Worm (Caenorhabditis elegans): ENCODE measurements around the gene srh-223.

The srh-223 gene

DNA sequence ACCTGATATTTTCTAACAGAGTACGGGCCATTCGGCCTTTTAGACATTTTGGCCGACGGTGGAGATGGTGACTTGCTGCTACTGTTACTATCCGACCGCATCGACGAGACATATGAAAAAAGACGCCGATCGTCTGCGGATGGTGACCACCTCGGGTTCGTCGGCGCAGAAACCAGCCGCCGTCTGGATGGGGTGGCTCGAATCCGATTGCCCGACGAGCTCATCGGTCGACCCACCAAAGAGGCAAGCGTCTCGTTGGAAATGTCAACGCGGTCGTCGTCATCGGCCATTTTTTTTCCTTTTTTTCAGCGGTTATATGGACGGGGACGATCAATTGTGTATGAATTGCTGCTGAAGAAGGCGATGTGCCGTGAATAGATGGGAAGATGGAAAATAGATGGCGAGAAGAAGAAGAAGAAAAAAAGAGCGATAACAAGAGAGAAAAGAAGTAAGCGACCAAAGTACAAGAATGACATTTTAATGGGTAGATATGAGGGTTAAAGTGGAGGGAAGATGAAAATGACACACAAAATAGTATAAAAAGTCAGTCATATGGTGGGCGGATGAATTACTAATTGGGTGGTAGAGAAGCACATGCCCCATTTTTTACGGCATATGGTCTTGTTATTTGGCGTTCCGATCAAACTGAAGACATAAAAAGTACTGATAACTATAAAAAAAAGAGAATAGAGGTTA, 37.1 kb downstream of the srh-223 start (continued):
- TF ChIP-seq rpc-1 (optimal IDR thresholded peaks at IDR 0.05), result no peak
- TF ChIP-seq rpc-1 (tag; optimal IDR thresholded peaks at IDR 0.05), result no peak
- TF ChIP-seq nhr-27 (tag; optimal IDR thresholded peaks at IDR 0.05), result no peak
- TF ChIP-seq snpc-1.1 (tag; optimal IDR thresholded peaks at IDR 0.05; ENCODE audit: insufficient read depth), result no peak
- TF ChIP-seq ztf-18 (tag; optimal IDR thresholded peaks at IDR 0.05), result no peak
- TF ChIP-seq nhr-120 (GFP tag; IDR thresholded peaks at IDR 0.05), result no peak
- peak; percentile 86 for TF ChIP-seq zfh-2 (GFP tag; conservative IDR thresholded peaks at IDR 0.05)
- TF ChIP-seq lin-26 (GFP tag; IDR thresholded peaks at IDR 0.05), result no peak
- TF ChIP-seq snpc-1.3 (tag; optimal IDR thresholded peaks at IDR 0.05; ENCODE audit: insufficient read depth), result no peak
- TF ChIP-seq egl-18 (GFP tag; IDR thresholded peaks at IDR 0.05), result no peak
- peak; percentile 35 for TF ChIP-seq somi-1 (GFP tag; optimal IDR thresholded peaks at IDR 0.05)
- 0 out of 2 replicates have a peak, but pooled peaks have one; percentile 6 for TF ChIP-seq mcd-1 (GFP tag; IDR thresholded peaks at IDR 0.05)
- no peak for TF ChIP-seq nhr-90 (tag; optimal IDR thresholded peaks at IDR 0.05)
- TF ChIP-seq dpl-1 (GFP tag; optimal IDR thresholded peaks at IDR 0.05), result no peak
- TF ChIP-seq cebp-2 (GFP tag; IDR thresholded peaks at IDR 0.05), result no peak
- TF ChIP-seq ceh-79 (tag; optimal IDR thresholded peaks at IDR 0.05), result no peak
- no peak for TF ChIP-seq ztf-22 (GFP tag; optimal IDR thresholded peaks at IDR 0.05)
- no peak for TF ChIP-seq cebp-1 (GFP tag; IDR thresholded peaks at IDR 0.05)
- peak; percentile 1 for TF ChIP-seq cebp-1 (tag; optimal IDR thresholded peaks at IDR 0.05)
- TF ChIP-seq F57C9.4 (tag; optimal IDR thresholded peaks at IDR 0.05), result no peak
- TF ChIP-seq F57A8.1 (GFP tag; optimal IDR thresholded peaks at IDR 0.05), result no peak
- peak; percentile 5 for TF ChIP-seq athp-1 (tag; optimal IDR thresholded peaks at IDR 0.05)
- peak; percentile 22 for TF ChIP-seq chd-7 (tag; optimal IDR thresholded peaks at IDR 0.05)
- TF ChIP-seq atf-7 (tag; optimal IDR thresholded peaks at IDR 0.05), result no peak

DNA sequence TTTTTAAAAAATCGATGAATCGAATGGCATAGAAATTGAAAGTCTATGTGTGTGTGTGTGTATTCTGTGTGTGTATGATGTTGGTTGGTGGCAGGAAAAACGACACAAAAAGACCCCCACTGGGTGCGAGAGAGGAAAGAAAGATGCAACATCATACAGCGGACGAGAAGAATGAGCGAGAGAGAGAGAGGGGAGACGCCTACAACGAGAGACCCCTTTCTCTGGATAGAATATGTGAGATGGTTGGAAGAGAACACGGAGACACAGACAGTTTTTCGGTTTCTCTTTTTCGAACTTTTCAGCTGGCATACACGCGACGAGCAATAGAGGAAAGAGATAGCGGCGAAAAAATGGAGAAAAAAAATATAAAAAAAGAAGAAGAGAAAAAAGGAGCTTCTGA, 38.1 kb downstream of the srh-223 start:
- peak; percentile 15 for TF ChIP-seq ztf-26 (tag; optimal IDR thresholded peaks at IDR 0.05)
- peak; percentile 86 for TF ChIP-seq zfh-2 (GFP tag; conservative IDR thresholded peaks at IDR 0.05)
- TF ChIP-seq die-1 (tag; optimal IDR thresholded peaks at IDR 0.05), result peak; percentile 38
- no peak for TF ChIP-seq efl-1 (GFP tag; optimal IDR thresholded peaks at IDR 0.05)
- TF ChIP-seq madf-10 (tag; optimal IDR thresholded peaks at IDR 0.05), result peak; percentile 4
- TF ChIP-seq hmg-1.2 (GFP tag; IDR thresholded peaks at IDR 0.05), result peak; percentile 61; the same call in 1 of the 2 replicates
- TF ChIP-seq somi-1 (GFP tag; optimal IDR thresholded peaks at IDR 0.05), result peak; percentile 56
- TF ChIP-seq lin-35 (GFP tag; optimal IDR thresholded peaks at IDR 0.05), result peak in 1 of 3 experiments; percentile 62
- TF ChIP-seq Y79H2A.3 (GFP tag; conservative IDR thresholded peaks at IDR 0.05), result no peak
- no peak for TF ChIP-seq ama-1 (optimal IDR thresholded peaks at IDR 0.05)
- peak in 1 of 2 experiments; percentile 27 for TF ChIP-seq ama-1 (GFP tag; optimal IDR thresholded peaks at IDR 0.05)
- 0 out of 2 replicates have a peak, but pooled peaks have one; percentile 11 for TF ChIP-seq Y53G8AR.9 (GFP tag; conservative IDR thresholded peaks at IDR 0.05)
- 0 out of 2 replicates have a peak, but pooled peaks have one; percentile 11 for TF ChIP-seq egrh-3 (GFP tag; IDR thresholded peaks at IDR 0.05)
- no peak for TF ChIP-seq ztf-6 (GFP tag; IDR thresholded peaks at IDR 0.05)
- TF ChIP-seq ccch-3 (GFP tag; optimal IDR thresholded peaks at IDR 0.05), result no peak
- TF ChIP-seq attf-5 (GFP tag; optimal IDR thresholded peaks at IDR 0.05), result peak; percentile 58
- TF ChIP-seq chd-7 (tag; optimal IDR thresholded peaks at IDR 0.05), result peak; percentile 15
- peak; percentile 56 for TF ChIP-seq atf-7 (tag; optimal IDR thresholded peaks at IDR 0.05)
- peak; percentile 18 for TF ChIP-seq lin-54 (GFP tag; optimal IDR thresholded peaks at IDR 0.05)
- TF ChIP-seq rcor-1 (GFP tag; IDR thresholded peaks at IDR 0.05), result peak; percentile 32; the same call in 1 of the 2 replicates
- peak; percentile 19 for TF ChIP-seq tbp1 (GFP tag; optimal IDR thresholded peaks at IDR 0.05)
- TF ChIP-seq repo-1 (tag; optimal IDR thresholded peaks at IDR 0.05), result no peak
- no peak for TF ChIP-seq snpc-4 (GFP tag; optimal IDR thresholded peaks at IDR 0.05)
- TF ChIP-seq snpc-4 (tag; optimal IDR thresholded peaks at IDR 0.05), result peak in 1 of 4 experiments; percentile 29
- TF ChIP-seq aptf-3 (GFP tag; IDR thresholded peaks at IDR 0.05), result no peak
- 0 out of 2 replicates have a peak, but pooled peaks have one; percentile 48 for TF ChIP-seq cebp-1 (GFP tag; IDR thresholded peaks at IDR 0.05)
- peak; percentile 71 for TF ChIP-seq cebp-1 (tag; optimal IDR thresholded peaks at IDR 0.05)
- TF ChIP-seq C06A6.2 (GFP tag; conservative IDR thresholded peaks at IDR 0.05), result peak; percentile 45; the same call in 1 of the 2 replicates
- TF ChIP-seq Y95B8A.8 (GFP tag; IDR thresholded peaks at IDR 0.05), result no peak
- peak; percentile 27 for TF ChIP-seq ztf-18 (tag; optimal IDR thresholded peaks at IDR 0.05)
- TF ChIP-seq unc-62 (GFP tag; optimal IDR thresholded peaks at IDR 0.05), result peak; percentile 10
